Fruit fly (Drosophila melanogaster): ENCODE results near the gene CG15160.
A peak's percentile ranks its signal among the peaks of the same experiment; 100 is the strongest.

Gene CG15160

dm6 chr2L:18621357-18622211, 30.9 kb downstream of the CG15160 start (continued):
- TF ChIP-seq CG7368 (GFP tag; optimal IDR thresholded peaks at IDR 0.05), result peak; percentile 78
- peak; percentile 56 for TF ChIP-seq CG32006 (GFP tag; optimal IDR thresholded peaks at IDR 0.05)
- TF ChIP-seq CG3919 (GFP tag; optimal IDR thresholded peaks at IDR 0.05), result peak; percentile 82
- TF ChIP-seq vri (GFP tag; optimal IDR thresholded peaks at IDR 0.05), result peak; percentile 85
- TF ChIP-seq Ets96B (tag; optimal IDR thresholded peaks at IDR 0.05), result peak; percentile 64
- peak; percentile 36 for TF ChIP-seq CG9139 (GFP tag; optimal IDR thresholded peaks at IDR 0.05)
- peak; percentile 40 for TF ChIP-seq CG6276 (GFP tag; optimal IDR thresholded peaks at IDR 0.05)
- peak; percentile 97 for TF ChIP-seq fkh (GFP tag; optimal IDR thresholded peaks at IDR 0.05)
- TF ChIP-seq Hr38 (GFP tag; optimal IDR thresholded peaks at IDR 0.05), result no peak
- peak; percentile 78 for TF ChIP-seq acj6 (GFP tag; optimal IDR thresholded peaks at IDR 0.05)
- peak; percentile 86 for TF ChIP-seq cyc (GFP tag; optimal IDR thresholded peaks at IDR 0.05)
- peak; percentile 80 for TF ChIP-seq achi (GFP tag; optimal IDR thresholded peaks at IDR 0.05)
- TF ChIP-seq CG6808 (GFP tag; optimal IDR thresholded peaks at IDR 0.05), result peak; percentile 72
- TF ChIP-seq CG10631 (GFP tag; optimal IDR thresholded peaks at IDR 0.05), result peak; percentile 73
- TF ChIP-seq CG4318 (GFP tag; optimal IDR thresholded peaks at IDR 0.05), result no peak
- peak; percentile 75 for TF ChIP-seq spab (GFP tag; optimal IDR thresholded peaks at IDR 0.05)
- TF ChIP-seq dac (GFP tag; optimal IDR thresholded peaks at IDR 0.05), result no peak
- TF ChIP-seq Hr4 (GFP tag; optimal IDR thresholded peaks at IDR 0.05), result peak; percentile 32
- TF ChIP-seq Smox (GFP tag; optimal IDR thresholded peaks at IDR 0.05), result peak; percentile 89

DNA sequence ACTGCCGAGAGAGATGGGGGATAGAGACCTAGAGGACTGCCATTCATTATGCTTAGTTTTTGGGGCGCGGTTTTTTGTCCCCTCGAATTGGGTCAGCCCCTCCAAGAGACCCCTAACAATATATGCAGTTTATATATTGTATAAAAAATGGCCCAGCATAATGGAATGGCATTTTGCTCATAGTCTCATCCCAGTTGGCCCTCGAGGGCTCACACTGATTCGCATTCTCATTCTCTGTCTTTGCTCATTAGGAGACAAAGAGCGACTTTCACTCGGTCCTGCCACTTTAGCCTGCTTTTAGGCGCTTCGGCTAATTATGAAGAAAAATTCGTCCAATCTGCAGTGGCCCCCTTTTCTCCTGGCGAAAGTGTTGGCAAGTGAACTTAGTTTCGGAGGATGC, 32.7 kb downstream of the CG15160 start:
- TF ChIP-seq Hr4 (GFP tag; optimal IDR thresholded peaks at IDR 0.05) (no peak), svp (GFP tag) (peak; percentile 51), Eip78C (GFP tag) (peak; percentile 59)

DNA sequence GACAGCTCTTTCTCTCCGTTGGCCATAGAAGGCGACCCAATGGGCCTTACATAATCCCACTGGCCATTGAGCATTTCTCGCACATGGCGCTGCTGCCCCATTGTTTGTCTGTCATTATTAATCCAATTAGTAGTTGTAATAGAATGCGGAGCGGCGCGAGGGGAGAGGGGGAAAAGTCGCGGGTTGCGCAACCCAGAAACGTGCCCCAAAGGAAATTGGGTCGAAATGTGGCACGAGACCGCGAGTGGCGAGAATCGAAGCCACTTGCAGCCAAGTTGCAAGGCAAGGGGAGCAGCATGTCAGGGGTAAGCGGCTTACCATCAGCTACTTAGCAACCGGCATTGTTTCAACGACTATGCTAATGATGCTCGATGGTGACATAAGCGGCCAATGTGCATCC, 33.7 kb downstream of the CG15160 start:
- TF ChIP-seq fkh (GFP tag; optimal IDR thresholded peaks at IDR 0.05) (no peak), CG32006 (GFP tag; optimal IDR thresholded peaks at IDR 0.05) (no peak), lz (GFP tag; optimal IDR thresholded peaks at IDR 0.05) (no peak), CG11902 (GFP tag; optimal IDR thresholded peaks at IDR 0.05) (no peak), Blimp-1 (GFP tag; optimal IDR thresholded peaks at IDR 0.05) (no peak), Hr4 (GFP tag; optimal IDR thresholded peaks at IDR 0.05) (no peak), CG3032 (tag; optimal IDR thresholded peaks at IDR 0.05) (no peak), acj6 (GFP tag; optimal IDR thresholded peaks at IDR 0.05) (no peak), CG8119 (GFP tag; IDR thresholded peaks at IDR 0.05) (no peak), Hr39 (GFP tag; optimal IDR thresholded peaks at IDR 0.05) (no peak), OdsH (GFP tag; optimal IDR thresholded peaks at IDR 0.05) (no peak), CG4318 (GFP tag; optimal IDR thresholded peaks at IDR 0.05) (no peak), eg (GFP tag; IDR thresholded peaks at IDR 0.05) (no peak)

dm6 chr2L:18625009-18625408, 34.3 kb downstream of the CG15160 start:
- TF ChIP-seq CG34406 (GFP tag; optimal IDR thresholded peaks at IDR 0.05) (no peak), acj6 (GFP tag; optimal IDR thresholded peaks at IDR 0.05) (no peak), vri (GFP tag; optimal IDR thresholded peaks at IDR 0.05) (peak; percentile 8)

dm6 chr2L:18625470-18625869, 34.8 kb downstream of the CG15160 start:
- no peak for TF ChIP-seq CG7368 (GFP tag; optimal IDR thresholded peaks at IDR 0.05)
- TF ChIP-seq fkh (GFP tag; optimal IDR thresholded peaks at IDR 0.05), result peak; percentile 87

DNA sequence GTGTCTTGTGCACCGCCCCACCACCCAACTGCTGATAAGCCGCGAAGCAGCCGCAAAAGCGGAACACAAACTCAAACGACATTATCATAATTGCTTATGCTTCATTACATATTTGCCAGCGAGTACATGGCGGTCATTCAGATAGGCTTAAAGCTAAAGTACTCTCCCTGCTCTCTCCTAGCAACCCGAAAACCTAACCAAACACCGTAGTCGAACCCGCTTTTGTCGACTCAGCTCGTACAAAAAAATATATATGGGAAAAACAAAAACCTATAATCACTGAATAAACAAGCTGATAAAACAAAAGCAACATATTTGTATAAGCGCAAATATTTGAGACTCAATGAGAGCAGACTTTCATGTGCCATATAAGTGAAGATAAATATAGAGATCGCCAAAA, 36.3 kb downstream of the CG15160 start:
- no peak for TF ChIP-seq spab (GFP tag; optimal IDR thresholded peaks at IDR 0.05)
- TF ChIP-seq Hr4 (GFP tag; optimal IDR thresholded peaks at IDR 0.05), result no peak
- no peak for TF ChIP-seq CG8319 (GFP tag; optimal IDR thresholded peaks at IDR 0.05)
- TF ChIP-seq CG6792 (GFP tag; optimal IDR thresholded peaks at IDR 0.05), result peak; percentile 8
- TF ChIP-seq CG10631 (GFP tag; optimal IDR thresholded peaks at IDR 0.05), result no peak
- TF ChIP-seq fd85E (GFP tag; optimal IDR thresholded peaks at IDR 0.05), result no peak
- no peak for TF ChIP-seq CG6808 (GFP tag; optimal IDR thresholded peaks at IDR 0.05)
- no peak for TF ChIP-seq fd59A (GFP tag; optimal IDR thresholded peaks at IDR 0.05)
- no peak for TF ChIP-seq Hr39 (GFP tag; optimal IDR thresholded peaks at IDR 0.05)
- TF ChIP-seq CG11762 (GFP tag; optimal IDR thresholded peaks at IDR 0.05; ENCODE audit: insufficient read depth), result no peak
- TF ChIP-seq net (GFP tag; optimal IDR thresholded peaks at IDR 0.05), result no peak
- TF ChIP-seq Smox (GFP tag; optimal IDR thresholded peaks at IDR 0.05), result peak; percentile 10
- TF ChIP-seq Eip78C (GFP tag), result peak; percentile 72
- TF ChIP-seq Eip75B (GFP tag; optimal IDR thresholded peaks at IDR 0.05), result no peak
- TF ChIP-seq CG4318 (GFP tag; optimal IDR thresholded peaks at IDR 0.05), result no peak
- peak; percentile 85 for TF ChIP-seq svp (GFP tag)
- TF ChIP-seq fkh (GFP tag; optimal IDR thresholded peaks at IDR 0.05), result peak; percentile 98
- TF ChIP-seq Sox15 (GFP tag; optimal IDR thresholded peaks at IDR 0.05), result no peak
- TF ChIP-seq CG3032 (tag; optimal IDR thresholded peaks at IDR 0.05), result no peak
- no peak for TF ChIP-seq Lpt (GFP tag; optimal IDR thresholded peaks at IDR 0.05)
- no peak for TF ChIP-seq Hr38 (GFP tag; optimal IDR thresholded peaks at IDR 0.05)
- TF ChIP-seq CG6276 (GFP tag; optimal IDR thresholded peaks at IDR 0.05), result no peak
